Worm (Caenorhabditis elegans): Measurements from ENCODE around the gene T05A8.8.

DNA sequence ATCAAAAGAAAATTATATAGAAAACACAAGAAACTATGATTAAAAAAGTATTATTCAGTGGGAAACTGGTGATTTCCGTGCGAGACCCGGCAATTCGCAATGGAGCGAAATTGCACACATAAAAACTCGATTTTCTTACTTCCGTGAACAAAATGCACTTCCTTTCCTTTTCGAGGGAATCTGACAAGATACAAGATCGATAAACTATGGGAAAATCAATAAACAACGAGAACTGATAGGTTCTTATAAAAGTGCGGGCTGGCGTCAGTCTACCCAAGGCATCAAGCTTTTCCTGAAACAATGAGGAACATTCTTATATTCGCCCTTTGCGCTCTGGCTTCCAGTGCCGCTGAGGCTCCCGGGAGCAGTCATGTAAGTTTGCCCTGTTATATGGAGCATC lies 16.5 kb downstream of the T05A8.8 start, which contains the start of gene F29A7.3:
- no peak for TF ChIP-seq dao-5 (tag; optimal IDR thresholded peaks at IDR 0.05)
- no peak for TF ChIP-seq W03F9.2 (tag; optimal IDR thresholded peaks at IDR 0.05)
- no peak for TF ChIP-seq him-1 (tag; optimal IDR thresholded peaks at IDR 0.05)

Data from whole organism, L4/young adult.